Fruit fly (Drosophila melanogaster) whole organism, adult: Measurements from ENCODE around the gene Rsph9.

Source experiments
- CG5204 ChIP-seq: fragments of 200-800 bp; sonication (Bioruptor generic); optimal IDR thresholded peaks from 2 replicates; lab custom pipeline; 2016; ENCODE audit warnings: missing biosample characterization, missing genetic modification characterization
- CG7101 ChIP-seq: fragments of 200-800 bp; sonication (Bioruptor generic); optimal IDR thresholded peaks from 2 replicates; lab custom pipeline; 2018; ENCODE audit warnings: missing biosample characterization, mild to moderate bottlenecking, missing genetic modification characterization, moderate library complexity

DNA sequence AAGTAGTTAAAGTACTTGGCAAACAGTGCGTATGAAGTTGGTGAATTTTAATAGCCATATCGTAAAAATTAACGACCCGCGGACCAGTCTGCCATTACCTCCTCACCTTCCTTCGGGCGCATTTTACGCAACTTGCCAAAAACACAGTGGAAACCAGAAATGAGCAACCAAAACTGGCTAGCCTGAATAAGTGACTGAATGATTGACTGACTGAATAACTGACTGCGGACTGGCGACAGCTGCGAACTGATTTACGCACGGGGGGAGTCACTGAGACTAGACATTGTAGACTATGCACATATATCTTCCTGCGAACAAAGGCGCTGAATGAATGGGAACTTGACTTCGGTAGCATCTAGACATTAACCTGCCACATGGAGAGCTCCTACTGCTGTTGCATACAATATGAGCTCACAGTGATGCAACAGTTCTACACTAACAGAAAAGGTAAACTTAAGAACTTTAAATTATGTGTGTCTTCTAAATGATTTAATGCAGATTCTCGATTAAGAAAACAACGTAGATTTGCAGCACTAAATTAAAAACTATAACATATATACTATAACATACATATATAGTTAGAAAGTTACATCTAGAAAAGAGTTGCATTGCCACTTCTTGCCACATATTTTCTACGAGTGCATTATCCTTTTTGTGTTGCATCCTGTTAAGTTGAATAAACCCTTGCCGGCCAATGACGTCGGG lies 36.3 kb downstream of the Rsph9 start:
- TF ChIP-seq CG5204 = no peak
- no peak for TF ChIP-seq CG7101
